Worm (Caenorhabditis elegans) whole organism, L1 larva: ENCODE results near the gene B0432.14.
A peak's percentile ranks its signal among the peaks of the same experiment; 100 is the strongest.

Experiments
- C04F5.9 ChIP-seq: sonication (generic microtip); optimal IDR thresholded peaks from 2 replicates; lab custom pipeline; 2016; ENCODE audit warnings: missing genetic modification characterization, missing compliant biosample characterization
- C16A3.4 ChIP-seq: fragments of 150-350 bp; optimal IDR thresholded peaks from 2 replicates; lab custom pipeline; 2014; ENCODE audit warnings: missing biosample characterization, missing genetic modification characterization
- aly-2 ChIP-seq: fragments of 150-350 bp; optimal IDR thresholded peaks from 2 replicates; lab custom pipeline; 2014; ENCODE audit warnings: missing biosample characterization, missing genetic modification characterization
- blmp-1 ChIP-seq: fragments of 150-350 bp; optimal IDR thresholded peaks from 2 replicates; lab custom pipeline; 2014; ENCODE audit warnings: missing biosample characterization, missing genetic modification characterization
- ceh-82 ChIP-seq, 3 experiments: fragments of 150-350 bp in 1 of 3; sonication (generic microtip) in 2 of 3; optimal IDR thresholded peaks; 2 replicates each; lab custom pipeline; 2014 to 2017; ENCODE audit warnings: missing biosample characterization in 3 of 3, missing genetic modification characterization in 3 of 3
- ceh-88 ChIP-seq: fragments of 200-800 bp; sonication (Bioruptor generic); IDR thresholded peaks from 2 replicates; pipeline ENCODE4 v1.3.6; 2022; ENCODE audit warnings: missing genetic modification characterization, missing compliant biosample characterization
- ceh-90 ChIP-seq: sonication (generic microtip); optimal IDR thresholded peaks from 2 replicates; lab custom pipeline; 2016; ENCODE audit warnings: missing genetic modification characterization, missing compliant biosample characterization
- dpl-1 ChIP-seq, 3 experiments: fragments of 150-350 bp in 2 of 3; sonication (generic microtip) in 1 of 3; optimal IDR thresholded peaks; 2 replicates each; lab custom pipeline; 2014 to 2017; ENCODE audit warnings: missing biosample characterization in 3 of 3, missing genetic modification characterization in 3 of 3, missing genetic modification reagents in 3 of 3
- dsc-1 ChIP-seq: sonication (generic microtip); optimal IDR thresholded peaks from 2 replicates; lab custom pipeline; 2016; ENCODE audit warnings: mild to moderate bottlenecking, missing genetic modification characterization, missing compliant biosample characterization
- elt-2 ChIP-seq: sonication (generic microtip); optimal IDR thresholded peaks from 2 replicates; lab custom pipeline; 2016; ENCODE audit warnings: missing genetic modification characterization, mild to moderate bottlenecking, inconsistent platforms, missing compliant biosample characterization, missing genetic modification reagents
- elt-3 ChIP-seq, 6 experiments: fragments of 150-350 bp in 1 of 6; sonication (generic microtip); optimal IDR thresholded peaks; 2 replicates each; lab custom pipeline; 2017 to 2018; ENCODE audit warnings: missing biosample characterization in 6 of 6, missing genetic modification characterization in 6 of 6, inconsistent platforms in 1 of 6
- jun-1 ChIP-seq: fragments of 150-350 bp; optimal IDR thresholded peaks from 2 replicates; lab custom pipeline; 2014; ENCODE audit warnings: missing biosample characterization, missing genetic modification reagents, missing genetic modification characterization
- lin-13 ChIP-seq: fragments of 150-350 bp; optimal IDR thresholded peaks from 2 replicates; lab custom pipeline; 2014; ENCODE audit warnings: missing biosample characterization, missing genetic modification reagents, missing genetic modification characterization
- lin-14 ChIP-seq: fragments of 200-800 bp; sonication (Bioruptor generic); optimal IDR thresholded peaks from 2 replicates; lab custom pipeline; 2018; ENCODE audit warnings: mild to moderate bottlenecking, missing genetic modification characterization, moderate library complexity, missing compliant biosample characterization
- lin-35 ChIP-seq, 2 experiments: fragments of 150-350 bp; optimal IDR thresholded peaks; 2 replicates each; lab custom pipeline; 2014; ENCODE audit warnings: missing biosample characterization in 2 of 2, missing genetic modification characterization in 2 of 2, missing genetic modification reagents in 2 of 2
- lir-3 ChIP-seq: sonication (generic microtip); optimal IDR thresholded peaks from 2 replicates; lab custom pipeline; 2016; ENCODE audit warnings: mild to moderate bottlenecking, missing genetic modification characterization, moderate library complexity, missing compliant biosample characterization; ENCODE audit not compliant: poor library complexity
- mdl-1 ChIP-seq, 2 experiments: fragments of 150-350 bp; optimal IDR thresholded peaks; 2 replicates each; lab custom pipeline; 2014 to 2017; ENCODE audit warnings: missing biosample characterization in 2 of 2, missing genetic modification characterization in 2 of 2, inconsistent platforms in 1 of 2
- mep-1 ChIP-seq: fragments of 150-350 bp; optimal IDR thresholded peaks from 2 replicates; lab custom pipeline; 2014; ENCODE audit warnings: missing biosample characterization, missing genetic modification characterization
- nhr-11 ChIP-seq: fragments of 150-350 bp; optimal IDR thresholded peaks from 2 replicates; lab custom pipeline; 2014; ENCODE audit warnings: missing biosample characterization, missing genetic modification characterization
- nhr-12 ChIP-seq: sonication (generic microtip); optimal IDR thresholded peaks from 2 replicates; lab custom pipeline; 2017; ENCODE audit warnings: missing biosample characterization, missing genetic modification characterization
- nhr-19 ChIP-seq: fragments of 200-800 bp; sonication (Bioruptor generic); conservative IDR thresholded peaks from 2 replicates; pipeline ENCODE4 v1.3.6; 2022; ENCODE audit warnings: missing genetic modification characterization, missing compliant biosample characterization
- nhr-20 ChIP-seq: sonication (generic microtip); optimal IDR thresholded peaks from 2 replicates; lab custom pipeline; 2016; ENCODE audit warnings: mild to moderate bottlenecking, missing genetic modification characterization, missing compliant biosample characterization
- nhr-237 ChIP-seq: fragments of 150-350 bp; optimal IDR thresholded peaks from 2 replicates; lab custom pipeline; 2014; ENCODE audit warnings: missing biosample characterization, missing genetic modification characterization
- nhr-47 ChIP-seq: sonication (generic microtip); optimal IDR thresholded peaks from 2 replicates; lab custom pipeline; 2016; ENCODE audit warnings: mild to moderate bottlenecking, missing genetic modification characterization, moderate library complexity, missing compliant biosample characterization
- nhr-77 ChIP-seq: fragments of 150-350 bp; optimal IDR thresholded peaks from 2 replicates; lab custom pipeline; 2014; ENCODE audit warnings: missing biosample characterization, missing genetic modification characterization
- nhr-85 ChIP-seq: sonication (generic microtip); peaks from one replicate; lab custom pipeline; 2016; ENCODE audit warnings: missing genetic modification characterization, inconsistent platforms, missing compliant biosample characterization
- rnt-1 ChIP-seq: sonication (generic microtip); optimal IDR thresholded peaks from 2 replicates; lab custom pipeline; 2016; ENCODE audit warnings: mild to moderate bottlenecking, missing genetic modification characterization, moderate library complexity, missing compliant biosample characterization
- skn-1 ChIP-seq: fragments of 150-350 bp; optimal IDR thresholded peaks from 2 replicates; lab custom pipeline; 2014; ENCODE audit warnings: missing biosample characterization, missing genetic modification characterization
- sox-4 ChIP-seq: sonication (generic microtip); optimal IDR thresholded peaks from 2 replicates; lab custom pipeline; 2016; ENCODE audit warnings: missing genetic modification characterization, missing compliant biosample characterization
- unc-30 ChIP-seq: sonication (generic microtip); optimal IDR thresholded peaks from 2 replicates; lab custom pipeline; 2017; ENCODE audit warnings: missing biosample characterization, missing genetic modification characterization
- unc-98 ChIP-seq: fragments of 200-800 bp; sonication (Bioruptor generic); IDR thresholded peaks from 2 replicates; pipeline ENCODE4 v1.3.6; 2022; ENCODE audit warnings: missing genetic modification characterization, missing compliant biosample characterization
- ztf-4 ChIP-seq: fragments of 150-350 bp; optimal IDR thresholded peaks from 2 replicates; lab custom pipeline; 2014; ENCODE audit warnings: missing biosample characterization, missing genetic modification characterization

Gene B0432.14

ce11 chrII:296911-297440, 32.8 kb downstream of the B0432.14 start, which contains the start of the genes clec-117 and B0432.1:
TSS of gene clec-117 (minus strand) at chrII:297011.
TSS of gene B0432.1 (plus strand) at chrII:297390.
- TF ChIP-seq lin-13 (no peak), blmp-1 (tag; lab: Kevin White, UChicago) (no peak), elt-2 (no peak), mep-1 (tag; lab: Kevin White, UChicago) (no peak), mdl-1 (tag; optimal IDR thresholded peaks at IDR 0.05; lab: Kevin White, UChicago) (no peak), skn-1 (tag; lab: Kevin White, UChicago) (no peak), elt-3 (tag; optimal IDR thresholded peaks at IDR 0.05; lab: Kevin White, UChicago) (no peak), ceh-90 (tag; lab: Kevin White, UChicago) (no peak), nhr-19 (no peak), ztf-4 (tag; lab: Kevin White, UChicago) (no peak), nhr-237 (tag; lab: Kevin White, UChicago) (no peak), nhr-77 (tag; lab: Kevin White, UChicago) (no peak), dsc-1 (tag; lab: Kevin White, UChicago) (no peak), sox-4 (tag; lab: Kevin White, UChicago) (no peak)

- no peak for TF ChIP-seq unc-98
- TF ChIP-seq nhr-12, result no peak
- no peak for TF ChIP-seq rnt-1 (tag; lab: Kevin White, UChicago)
- TF ChIP-seq nhr-11 (tag; lab: Kevin White, UChicago), result no peak
- TF ChIP-seq ztf-4 (tag; lab: Kevin White, UChicago), result no peak
- TF ChIP-seq ceh-90 (tag; lab: Kevin White, UChicago), result no peak
- TF ChIP-seq aly-2 (tag; lab: Kevin White, UChicago), result no peak
- TF ChIP-seq mep-1 (tag; lab: Kevin White, UChicago), result no peak
- no peak for TF ChIP-seq skn-1 (tag; lab: Kevin White, UChicago)
- no peak for TF ChIP-seq ceh-88
These were observed 35.5 kb downstream of the B0432.14 start, which contains the start of gene K01A2.6 for ce11 chrII:299684-300083. TSS of gene K01A2.6 (plus strand) at chrII:299984.

ce11 chrII:300977-301772, 37.0 kb downstream of the B0432.14 start, which contains the start of gene K01A2.5:
TSS of gene K01A2.5 (plus strand) at chrII:301273.
- peak; percentile 2 for TF ChIP-seq C16A3.4 (tag; lab: Kevin White, UChicago)
- TF ChIP-seq nhr-47 (tag; lab: Kevin White, UChicago), result no peak
- peak in 2 of 6 experiments; percentile 11 to 35 for TF ChIP-seq elt-3 (tag; optimal IDR thresholded peaks at IDR 0.05; lab: Kevin White, UChicago)
- TF ChIP-seq blmp-1 (tag; lab: Kevin White, UChicago), result peak; percentile 99
- TF ChIP-seq mep-1 (tag; lab: Kevin White, UChicago), result peak; percentile 48
- peak in 1 of 3 experiments; percentile 2 for TF ChIP-seq dpl-1 (GFP tag; optimal IDR thresholded peaks at IDR 0.05; lab: Kevin White, UChicago)
- TF ChIP-seq rnt-1 (tag; lab: Kevin White, UChicago), result peak; percentile 7
- TF ChIP-seq lin-35 (GFP tag; optimal IDR thresholded peaks at IDR 0.05; lab: Kevin White, UChicago), result peak in 1 of 2 experiments; percentile 8
- TF ChIP-seq nhr-85, result peak; percentile 91
- no peak for TF ChIP-seq unc-30
- TF ChIP-seq nhr-20, result peak; percentile 36
- TF ChIP-seq C04F5.9 (tag; lab: Kevin White, UChicago), result no peak
- peak; percentile 79 for TF ChIP-seq lin-14 (GFP tag; lab: Kevin White, UChicago)
- TF ChIP-seq jun-1 (tag; lab: Kevin White, UChicago), result no peak
- peak in 1 of 3 experiments; percentile 1 for TF ChIP-seq ceh-82 (tag; optimal IDR thresholded peaks at IDR 0.05; lab: Kevin White, UChicago)
- TF ChIP-seq lir-3 (tag; lab: Kevin White, UChicago), result peak; percentile 6
